Fruit fly (Drosophila melanogaster) whole organism, embryonic: Measurements from ENCODE around the gene SelT.

Experiments
- Blimp-1 ChIP-seq: fragments of 200-800 bp; sonication (Bioruptor generic); optimal IDR thresholded peaks from 3 replicates; lab custom pipeline; 2018; ENCODE audit warnings: missing biosample characterization, missing genetic modification characterization, mild to moderate bottlenecking, moderate library complexity, missing genetic modification reagents
- CG10366 ChIP-seq: fragments of 200-800 bp; sonication (Bioruptor generic); IDR thresholded peaks from 2 replicates; pipeline ENCODE4 v1.3.6; 2022; ENCODE audit warnings: missing biosample characterization, missing genetic modification characterization
- CG11696 ChIP-seq: fragments of 200-800 bp; sonication (Bioruptor generic); IDR thresholded peaks from 2 replicates; pipeline ENCODE4 v1.3.6; 2022; ENCODE audit warnings: missing biosample characterization, missing genetic modification characterization
- CG12391 ChIP-seq: fragments of 200-800 bp; sonication (Bioruptor generic); optimal IDR thresholded peaks from 3 replicates; lab custom pipeline; 2018; ENCODE audit warnings: missing biosample characterization, mild to moderate bottlenecking, missing genetic modification characterization, moderate library complexity
- CG14014 ChIP-seq: fragments of 200-800 bp; sonication (Bioruptor generic); IDR thresholded peaks from 2 replicates; pipeline ENCODE4 v1.3.6; 2022; ENCODE audit warnings: missing biosample characterization, missing genetic modification characterization
- CG14050 ChIP-seq: fragments of 200-800 bp; sonication (Bioruptor generic); IDR thresholded peaks from 3 replicates; pipeline ENCODE4 v1.3.6; 2022; ENCODE audit warnings: missing biosample characterization, missing genetic modification characterization
- CG1647 ChIP-seq: fragments of 200-800 bp; sonication (Bioruptor generic); optimal IDR thresholded peaks from 3 replicates; lab custom pipeline; 2016; ENCODE audit warnings: missing biosample characterization, missing genetic modification characterization
- CG17385 ChIP-seq: fragments of 200-800 bp; sonication (Bioruptor generic); optimal IDR thresholded peaks from 3 replicates; lab custom pipeline; 2018; ENCODE audit warnings: missing biosample characterization, mild to moderate bottlenecking, missing genetic modification characterization
- CG17802 ChIP-seq: fragments of 200-800 bp; sonication (Bioruptor generic); optimal IDR thresholded peaks from 2 replicates; lab custom pipeline; 2018; ENCODE audit warnings: missing biosample characterization, mild to moderate bottlenecking, missing genetic modification characterization, moderate library complexity
- CG2116 ChIP-seq: fragments of 200-800 bp; sonication (Bioruptor generic); optimal IDR thresholded peaks from 3 replicates; lab custom pipeline; 2018; ENCODE audit warnings: missing biosample characterization, mild to moderate bottlenecking, missing genetic modification characterization
- CG5953 ChIP-seq: fragments of 200-800 bp; sonication (Bioruptor generic); IDR thresholded peaks from 2 replicates; pipeline ENCODE4 v1.3.6; 2022; ENCODE audit warnings: missing biosample characterization, missing genetic modification characterization
- CG6254 ChIP-seq: fragments of 200-800 bp; sonication (Bioruptor generic); optimal IDR thresholded peaks from 3 replicates; lab custom pipeline; 2017; ENCODE audit warnings: mild to moderate bottlenecking, missing biosample characterization, missing genetic modification reagents, missing genetic modification characterization
- CG7271 ChIP-seq: fragments of 200-800 bp; sonication (Bioruptor generic); optimal IDR thresholded peaks from 2 replicates; lab custom pipeline; 2018; ENCODE audit warnings: missing biosample characterization, mild to moderate bottlenecking, missing genetic modification characterization, moderate library complexity
- CG7556 ChIP-seq: fragments of 200-800 bp; sonication (Bioruptor generic); optimal IDR thresholded peaks from 2 replicates; lab custom pipeline; 2017; ENCODE audit warnings: missing biosample characterization, mild to moderate bottlenecking, missing genetic modification characterization
- Dad ChIP-seq: fragments of 200-800 bp; sonication (Bioruptor generic); optimal IDR thresholded peaks from 3 replicates; lab custom pipeline; 2016; ENCODE audit warnings: missing biosample characterization, missing genetic modification characterization
- Dfd ChIP-seq, 2 experiments: fragments of >200 bp; optimal IDR thresholded peaks; 2 replicates each; lab custom pipeline; 2017; ENCODE audit warnings: missing biosample characterization in 2 of 2, missing genetic modification characterization in 2 of 2
- E2f2 ChIP-seq: fragments of 200-800 bp; sonication (Bioruptor generic); IDR thresholded peaks from 2 replicates; pipeline ENCODE4 v1.3.6; 2022; ENCODE audit warnings: missing biosample characterization, missing genetic modification characterization
- Fer1 ChIP-seq: fragments of 200-800 bp; sonication (Bioruptor generic); optimal IDR thresholded peaks from 2 replicates; lab custom pipeline; 2017; ENCODE audit warnings: missing biosample characterization, mild to moderate bottlenecking, missing genetic modification characterization
- Hr39 ChIP-seq: fragments of >200 bp; optimal IDR thresholded peaks from 2 replicates; lab custom pipeline; 2017
- Hsf ChIP-seq: fragments of 200-800 bp; sonication (Bioruptor generic); optimal IDR thresholded peaks from 3 replicates; lab custom pipeline; 2016; ENCODE audit warnings: missing biosample characterization, missing genetic modification characterization
- Lpt ChIP-seq: fragments of >200 bp; optimal IDR thresholded peaks from 2 replicates; lab custom pipeline; 2018; ENCODE audit warnings: missing biosample characterization, missing genetic modification characterization
- MBD-R2 ChIP-seq: fragments of 200-800 bp; sonication (Bioruptor generic); IDR thresholded peaks from 2 replicates; pipeline ENCODE4 v1.3.6; 2022; ENCODE audit warnings: missing biosample characterization, missing genetic modification characterization
- Myb ChIP-seq: fragments of 200-800 bp; sonication (Bioruptor generic); optimal IDR thresholded peaks from 2 replicates; lab custom pipeline; 2016; ENCODE audit warnings: missing biosample characterization, missing genetic modification characterization
- NK7.1 ChIP-seq: fragments of 200-800 bp; sonication (Bioruptor generic); optimal IDR thresholded peaks from 3 replicates; lab custom pipeline; 2016; ENCODE audit warnings: missing biosample characterization, missing genetic modification characterization
- PHDP ChIP-seq: fragments of 200-800 bp; sonication (Bioruptor generic); optimal IDR thresholded peaks from 3 replicates; lab custom pipeline; 2018; ENCODE audit warnings: missing biosample characterization, mild to moderate bottlenecking, missing genetic modification characterization, moderate library complexity
- Poxn ChIP-seq: fragments of 200-800 bp; sonication (Bioruptor generic); IDR thresholded peaks from 2 replicates; pipeline ENCODE4 v1.3.6; 2022; ENCODE audit warnings: missing biosample characterization, missing genetic modification characterization
- Ravus ChIP-seq: fragments of 200-800 bp; sonication (Bioruptor generic); IDR thresholded peaks from 2 replicates; pipeline ENCODE4 v1.3.6; 2022; ENCODE audit warnings: missing biosample characterization, missing genetic modification characterization
- Six4 ChIP-seq: fragments of 200-800 bp; sonication (Bioruptor generic); optimal IDR thresholded peaks from 2 replicates; lab custom pipeline; 2016; ENCODE audit warnings: missing biosample characterization, missing genetic modification characterization
- Xbp1 ChIP-seq: fragments of 200-800 bp; sonication (Bioruptor generic); optimal IDR thresholded peaks from 3 replicates; lab custom pipeline; 2016; ENCODE audit warnings: missing biosample characterization, mild to moderate bottlenecking, missing genetic modification characterization
- ac ChIP-seq: fragments of 200-800 bp; sonication (Bioruptor generic); optimal IDR thresholded peaks from 3 replicates; lab custom pipeline; 2017; ENCODE audit warnings: missing biosample characterization, mild to moderate bottlenecking, missing genetic modification characterization
- al ChIP-seq: fragments of 200-800 bp; sonication (Bioruptor generic); IDR thresholded peaks from 2 replicates; pipeline ENCODE4 v1.3.6; 2022; ENCODE audit warnings: missing biosample characterization, missing genetic modification characterization
- amos ChIP-seq: fragments of 200-800 bp; sonication (Bioruptor generic); IDR thresholded peaks from 2 replicates; pipeline ENCODE4 v1.3.6; 2022; ENCODE audit warnings: missing biosample characterization, missing genetic modification characterization; ENCODE audit not compliant: partially characterized antibody
- bbx ChIP-seq: fragments of 200-800 bp; sonication (Bioruptor generic); IDR thresholded peaks from 2 replicates; pipeline ENCODE4 v1.3.6; 2022; ENCODE audit warnings: missing biosample characterization, missing genetic modification characterization; ENCODE audit not compliant: partially characterized antibody
- chm ChIP-seq: fragments of 200-800 bp; sonication (Bioruptor generic); IDR thresholded peaks from 2 replicates; pipeline ENCODE4 v1.3.6; 2022; ENCODE audit warnings: missing biosample characterization, missing genetic modification characterization
- dan ChIP-seq: fragments of 200-800 bp; sonication (Bioruptor generic); IDR thresholded peaks from 2 replicates; pipeline ENCODE4 v1.3.6; 2022; ENCODE audit warnings: missing biosample characterization, missing genetic modification characterization
- lab ChIP-seq: fragments of 200-800 bp; sonication (Bioruptor generic); optimal IDR thresholded peaks from 3 replicates; lab custom pipeline; 2017; ENCODE audit warnings: missing biosample characterization, missing genetic modification characterization, mild to moderate bottlenecking, moderate library complexity, missing genetic modification reagents
- lmd ChIP-seq: fragments of 200-800 bp; sonication (Bioruptor generic); IDR thresholded peaks from 2 replicates; pipeline ENCODE4 v1.3.6; 2022; ENCODE audit warnings: missing biosample characterization, missing genetic modification characterization
- lola ChIP-seq, 3 experiments: fragments of >200 bp in 2 of 3; fragments of 200-800 bp in 1 of 3; sonication (Bioruptor generic) in 1 of 3; optimal IDR thresholded peaks; 2 replicates each; lab custom pipeline; 2017 to 2019; ENCODE audit warnings: missing biosample characterization in 3 of 3, missing genetic modification characterization in 3 of 3, mild to moderate bottlenecking in 1 of 3, moderate library complexity in 1 of 3
- mld ChIP-seq: fragments of 200-800 bp; sonication (Bioruptor generic); IDR thresholded peaks from 3 replicates; pipeline ENCODE4 v1.3.6; 2022; ENCODE audit warnings: missing biosample characterization, missing genetic modification characterization; ENCODE audit not compliant: partially characterized antibody
- onecut ChIP-seq: fragments of 200-800 bp; sonication (Bioruptor generic); IDR thresholded peaks from 2 replicates; pipeline ENCODE4 v1.3.6; 2022; ENCODE audit warnings: missing biosample characterization, missing genetic modification characterization
- pfk ChIP-seq: fragments of 200-800 bp; sonication (Bioruptor generic); optimal IDR thresholded peaks from 2 replicates; lab custom pipeline; 2018; ENCODE audit warnings: missing biosample characterization, mild to moderate bottlenecking, missing genetic modification characterization, moderate library complexity
- pnt ChIP-seq: fragments of 200-800 bp; sonication (Bioruptor generic); optimal IDR thresholded peaks from 3 replicates; lab custom pipeline; 2016; ENCODE audit warnings: missing biosample characterization, missing genetic modification characterization
- psq ChIP-seq: fragments of 200-800 bp; sonication (Bioruptor generic); optimal IDR thresholded peaks from 2 replicates; lab custom pipeline; 2017; ENCODE audit warnings: missing biosample characterization, missing genetic modification characterization
- ranshi ChIP-seq: fragments of 200-800 bp; sonication (Bioruptor generic); IDR thresholded peaks from 2 replicates; pipeline ENCODE4 v1.3.6; 2022; ENCODE audit warnings: missing biosample characterization, missing genetic modification characterization
- sna ChIP-seq: fragments of 200-800 bp; sonication (Bioruptor generic); IDR thresholded peaks from 2 replicates; pipeline ENCODE4 v1.3.6; 2022; ENCODE audit warnings: missing biosample characterization, missing genetic modification characterization; ENCODE audit not compliant: partially characterized antibody
- tna ChIP-seq: fragments of 200-800 bp; sonication (Bioruptor generic); IDR thresholded peaks from 2 replicates; pipeline ENCODE4 v1.3.6; 2022; ENCODE audit warnings: missing biosample characterization, missing genetic modification characterization; ENCODE audit not compliant: partially characterized antibody
- tx ChIP-seq: fragments of 200-800 bp; sonication (Bioruptor generic); optimal IDR thresholded peaks from 2 replicates; lab custom pipeline; 2016; ENCODE audit warnings: missing biosample characterization, missing genetic modification characterization
- vfl ChIP-seq: fragments of 200-800 bp; sonication (Bioruptor generic); optimal IDR thresholded peaks from 2 replicates; lab custom pipeline; 2016; ENCODE audit warnings: missing biosample characterization, missing genetic modification characterization
- zen ChIP-seq: fragments of 200-800 bp; sonication (Bioruptor generic); optimal IDR thresholded peaks from 3 replicates; lab custom pipeline; 2018; ENCODE audit warnings: missing biosample characterization, mild to moderate bottlenecking, missing genetic modification characterization, moderate library complexity
- zfh1 ChIP-seq: fragments of 200-800 bp; sonication (Bioruptor generic); IDR thresholded peaks from 3 replicates; pipeline ENCODE4 v1.3.6; 2022; ENCODE audit warnings: missing biosample characterization, missing genetic modification characterization

The SelT gene

DNA sequence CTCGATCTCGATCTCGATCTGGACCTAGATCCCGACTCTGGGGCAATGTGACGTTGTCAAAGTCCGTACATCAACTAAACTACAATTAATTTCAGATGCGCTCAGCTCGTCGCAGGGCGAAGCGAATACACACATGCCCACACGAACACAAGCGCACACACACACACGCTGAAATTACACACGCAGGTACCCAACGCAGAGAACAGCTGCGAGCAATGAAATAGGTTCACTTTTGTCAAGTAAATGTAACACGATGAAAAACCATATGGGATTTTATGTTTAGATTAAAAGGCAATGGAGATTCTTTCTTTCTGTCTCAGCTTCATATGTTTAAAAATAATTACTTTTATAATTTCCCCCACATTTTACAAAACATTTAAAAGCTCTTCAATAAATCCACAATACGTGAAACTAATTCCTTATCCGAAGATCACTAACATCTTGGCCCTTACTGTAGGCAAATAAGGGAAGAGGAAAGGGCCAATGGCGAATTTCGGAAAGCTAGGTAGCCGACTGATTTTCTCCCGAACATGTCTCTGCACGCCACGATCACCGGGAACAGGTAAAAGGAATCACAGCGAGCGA lies 10.3 kb upstream of the SelT start (continued):
- TF ChIP-seq onecut (peak; percentile 79), Lpt (GFP tag; lab: Kevin White, UChicago) (no peak), pfk (GFP tag; lab: Kevin White, UChicago) (peak; percentile 32), CG17385 (GFP tag; lab: Kevin White, UChicago) (peak; percentile 78), psq (GFP tag; lab: Kevin White, UChicago) (peak; percentile 60), mld (GFP tag; lab: Robert Waterston, UW) (no peak), CG12391 (tag; lab: Kevin White, UChicago) (peak; percentile 89), pnt (GFP tag; lab: Kevin White, UChicago) (peak; percentile 73), ac (GFP tag; lab: Kevin White, UChicago) (peak; percentile 82), CG6254 (GFP tag; lab: Kevin White, UChicago) (peak; percentile 75), Ravus (GFP tag; lab: Robert Waterston, UW) (peak; percentile 53), CG7556 (GFP tag; lab: Kevin White, UChicago) (peak; percentile 92), Poxn (GFP tag; lab: Robert Waterston, UW) (peak; percentile 56), Hsf (GFP tag; lab: Kevin White, UChicago) (peak; percentile 74), dan (GFP tag; lab: Robert Waterston, UW) (no peak), lab (GFP tag; lab: Kevin White, UChicago) (peak; percentile 85), CG5953 (GFP tag; lab: Robert Waterston, UW) (peak; percentile 53; the same call in 1 of the 2 replicates), CG10366 (GFP tag; lab: Robert Waterston, UW) (peak; percentile 75), amos (GFP tag; lab: Robert Waterston, UW) (no peak), NK7.1 (GFP tag; lab: Kevin White, UChicago) (no peak), zfh1 (GFP tag; lab: Robert Waterston, UW) (peak; percentile 86), Dad (GFP tag; lab: Kevin White, UChicago) (peak; percentile 53), vfl (GFP tag; lab: Kevin White, UChicago) (peak; percentile 87), PHDP (tag; lab: Kevin White, UChicago) (peak; percentile 90), tna (GFP tag; lab: Robert Waterston, UW) (no peak), CG1647 (GFP tag; lab: Kevin White, UChicago) (peak; percentile 61), Hr39 (lab: Kevin White, UChicago) (no peak), CG2116 (peak; percentile 59), ranshi (GFP tag; lab: Robert Waterston, UW) (peak; percentile 72; the same call in 1 of the 2 replicates), sna (GFP tag; lab: Robert Waterston, UW) (no peak), Dfd (GFP tag; optimal IDR thresholded peaks at IDR 0.05; lab: Kevin White, UChicago) (no peak), CG7271 (peak; percentile 58), CG17802 (tag; lab: Kevin White, UChicago) (peak; percentile 33), CG14014 (peak; percentile 78), tx (peak; percentile 51), chm (GFP tag; lab: Robert Waterston, UW) (peak; percentile 87), CG11696 (GFP tag; lab: Robert Waterston, UW) (peak; percentile 99), Six4 (GFP tag; lab: Kevin White, UChicago) (peak; percentile 71), al (peak; percentile 79), lola (GFP tag; optimal IDR thresholded peaks at IDR 0.05; lab: Kevin White, UChicago) (peak in 1 of 3 experiments; percentile 94), Myb (GFP tag; lab: Kevin White, UChicago) (peak; percentile 54), CG14050 (peak; percentile 56), bbx (GFP tag; lab: Robert Waterston, UW) (no peak; the same call in 1 of the 2 replicates), zen (tag; lab: Kevin White, UChicago) (peak; percentile 92), Xbp1 (GFP tag; lab: Kevin White, UChicago) (peak; percentile 79), lmd (GFP tag; lab: Robert Waterston, UW) (peak; percentile 84), MBD-R2 (GFP tag; lab: Robert Waterston, UW) (peak; percentile 33; the same call in 1 of the 2 replicates), Fer1 (peak; percentile 86), Blimp-1 (peak; percentile 73), E2f2 (peak; percentile 63)
